Fruit fly (Drosophila melanogaster) whole organism, adult: ENCODE data around the gene CG32813.

Source experiments
- CG33017 ChIP-seq: fragments of 200-800 bp; sonication (Bioruptor generic); optimal IDR thresholded peaks from 2 replicates; lab custom pipeline; 2018; ENCODE audit warnings: missing biosample characterization, mild to moderate bottlenecking, missing genetic modification characterization, moderate library complexity
- CG7101 ChIP-seq: fragments of 200-800 bp; sonication (Bioruptor generic); optimal IDR thresholded peaks from 2 replicates; lab custom pipeline; 2018; ENCODE audit warnings: missing biosample characterization, mild to moderate bottlenecking, missing genetic modification characterization, moderate library complexity
- cic ChIP-seq: fragments of 200-800 bp; sonication (Bioruptor generic); optimal IDR thresholded peaks from 2 replicates; lab custom pipeline; 2017; ENCODE audit warnings: missing biosample characterization, mild to moderate bottlenecking, missing genetic modification characterization, moderate library complexity
- tj ChIP-seq: fragments of 200-800 bp; sonication (Bioruptor generic); optimal IDR thresholded peaks from 3 replicates; lab custom pipeline; 2017; ENCODE audit warnings: missing biosample characterization, mild to moderate bottlenecking, missing genetic modification characterization, moderate library complexity

DNA sequence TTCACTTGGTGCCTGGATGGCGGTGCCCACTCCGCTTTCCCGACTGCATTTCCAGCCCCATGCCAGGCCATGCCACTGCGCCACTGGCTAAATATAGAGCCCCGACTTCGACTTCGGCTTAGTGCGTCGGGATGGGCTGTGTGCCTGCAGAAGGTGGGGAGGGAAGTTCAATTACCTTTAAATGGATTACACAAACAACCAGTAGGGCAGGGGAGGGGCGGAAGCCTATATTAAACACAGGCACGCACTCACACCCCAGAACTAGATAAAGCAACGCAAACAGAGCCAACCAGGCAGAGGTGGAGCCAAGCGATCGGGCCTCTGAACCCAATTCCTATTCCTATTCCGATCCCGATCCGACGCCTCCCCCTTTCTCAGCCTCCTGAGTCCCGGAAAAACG lies 1.8 kb downstream of the CG32813 start:
- TF ChIP-seq cic (GFP tag; lab: Kevin White, UChicago) (no peak), CG33017 (tag; lab: Kevin White, UChicago) (no peak), CG7101 (tag; lab: Kevin White, UChicago) (no peak), tj (GFP tag; lab: Kevin White, UChicago) (no peak)
